Fruit fly (Drosophila melanogaster) whole organism, embryonic: Measurements from ENCODE around the gene CG14022.
A peak's percentile ranks its signal among the peaks of the same experiment; 100 is the strongest.

ENCODE experiments used
- CG10274 ChIP-seq: fragments of 200-800 bp; sonication (Bioruptor generic); optimal IDR thresholded peaks from 3 replicates; lab custom pipeline; 2017; ENCODE audit warnings: missing biosample characterization, mild to moderate bottlenecking, missing genetic modification characterization
- CG10543 ChIP-seq: fragments of 200-800 bp; sonication (Bioruptor generic); optimal IDR thresholded peaks from 3 replicates; lab custom pipeline; 2017; ENCODE audit warnings: missing biosample characterization, mild to moderate bottlenecking, missing genetic modification characterization, moderate library complexity
- CG11093 ChIP-seq: fragments of 200-800 bp; sonication (Bioruptor generic); IDR thresholded peaks from 3 replicates; pipeline ENCODE4 v1.3.6; 2022; ENCODE audit warnings: missing biosample characterization, missing genetic modification characterization
- CG12299 ChIP-seq: fragments of 200-800 bp; sonication (Bioruptor generic); optimal IDR thresholded peaks from 2 replicates; lab custom pipeline; 2018; ENCODE audit warnings: missing biosample characterization, mild to moderate bottlenecking, missing genetic modification characterization
- CG12659 ChIP-seq: fragments of 200-800 bp; sonication (Bioruptor generic); optimal IDR thresholded peaks from 3 replicates; lab custom pipeline; 2017; ENCODE audit warnings: mild to moderate bottlenecking, missing biosample characterization, missing genetic modification reagents, missing genetic modification characterization
- CG15601 ChIP-seq: fragments of 200-800 bp; sonication (Bioruptor generic); optimal IDR thresholded peaks from 3 replicates; lab custom pipeline; 2019; ENCODE audit warnings: missing biosample characterization, mild to moderate bottlenecking, missing genetic modification characterization, moderate library complexity
- CG17912 ChIP-seq: fragments of 200-800 bp; sonication (Bioruptor generic); optimal IDR thresholded peaks from 2 replicates; lab custom pipeline; 2018; ENCODE audit warnings: missing biosample characterization, mild to moderate bottlenecking, missing genetic modification characterization
- CG18764 ChIP-seq: fragments of 200-800 bp; sonication (Bioruptor generic); optimal IDR thresholded peaks from 3 replicates; lab custom pipeline; 2016; ENCODE audit warnings: missing biosample characterization, missing genetic modification characterization
- CG31441 ChIP-seq: fragments of 200-800 bp; sonication (Bioruptor generic); IDR thresholded peaks from 2 replicates; pipeline ENCODE4 v1.3.6; 2022; ENCODE audit warnings: missing biosample characterization, missing genetic modification characterization
- CG34376 ChIP-seq: fragments of 200-800 bp; sonication (Bioruptor generic); optimal IDR thresholded peaks from 2 replicates; lab custom pipeline; 2018; ENCODE audit warnings: missing biosample characterization, mild to moderate bottlenecking, missing genetic modification characterization
- CG4617 ChIP-seq: fragments of 200-800 bp; sonication (Bioruptor generic); optimal IDR thresholded peaks from 3 replicates; lab custom pipeline; 2016; ENCODE audit warnings: missing biosample characterization, missing genetic modification characterization, borderline replicate concordance
- CG4730 ChIP-seq: fragments of 200-800 bp; sonication (Bioruptor generic); IDR thresholded peaks from 2 replicates; pipeline ENCODE4 v1.3.6; 2022; ENCODE audit warnings: missing biosample characterization, missing genetic modification characterization
- CG5180 ChIP-seq: fragments of 200-800 bp; sonication (Bioruptor generic); optimal IDR thresholded peaks from 3 replicates; lab custom pipeline; 2017; ENCODE audit warnings: missing biosample characterization, missing genetic modification characterization, mild to moderate bottlenecking, moderate library complexity, missing genetic modification reagents
- CG6254 ChIP-seq: fragments of 200-800 bp; sonication (Bioruptor generic); optimal IDR thresholded peaks from 3 replicates; lab custom pipeline; 2017; ENCODE audit warnings: mild to moderate bottlenecking, missing biosample characterization, missing genetic modification reagents, missing genetic modification characterization
- CG6854 ChIP-seq: fragments of 200-800 bp; sonication (Bioruptor generic); optimal IDR thresholded peaks from 3 replicates; lab custom pipeline; 2017; ENCODE audit warnings: missing biosample characterization, mild to moderate bottlenecking, missing genetic modification characterization
- CG7963 ChIP-seq: fragments of 200-800 bp; sonication (Bioruptor generic); IDR thresholded peaks from 3 replicates; pipeline ENCODE4 v1.3.6; 2022; ENCODE audit warnings: missing biosample characterization, missing genetic modification characterization; ENCODE audit not compliant: partially characterized antibody
- CG9727 ChIP-seq: fragments of 200-800 bp; sonication (Bioruptor generic); optimal IDR thresholded peaks from 3 replicates; lab custom pipeline; 2017; ENCODE audit warnings: missing biosample characterization, mild to moderate bottlenecking, missing genetic modification characterization
- CG9876 ChIP-seq: fragments of 200-800 bp; sonication (Bioruptor generic); optimal IDR thresholded peaks from 2 replicates; lab custom pipeline; 2016; ENCODE audit warnings: missing biosample characterization, missing genetic modification characterization
- Dfd ChIP-seq, 2 experiments: fragments of >200 bp; optimal IDR thresholded peaks; 2 replicates each; lab custom pipeline; 2017; ENCODE audit warnings: missing biosample characterization in 2 of 2, missing genetic modification characterization in 2 of 2
- Drgx ChIP-seq: fragments of 200-800 bp; sonication (Bioruptor generic); IDR thresholded peaks from 2 replicates; pipeline ENCODE4 v1.3.6; 2022; ENCODE audit warnings: missing biosample characterization, missing genetic modification characterization
- Elba2 ChIP-seq: fragments of 200-800 bp; sonication (Bioruptor generic); optimal IDR thresholded peaks from 3 replicates; lab custom pipeline; 2016; ENCODE audit warnings: missing biosample characterization, missing genetic modification characterization
- HLH4C ChIP-seq: fragments of 200-800 bp; sonication (Bioruptor generic); IDR thresholded peaks from 3 replicates; pipeline ENCODE4 v1.3.6; 2022; ENCODE audit warnings: missing biosample characterization, missing genetic modification characterization; ENCODE audit not compliant: partially characterized antibody
- MESR4 ChIP-seq: fragments of 200-800 bp; sonication (Bioruptor generic); optimal IDR thresholded peaks from 2 replicates; lab custom pipeline; 2018; ENCODE audit warnings: missing biosample characterization, mild to moderate bottlenecking, missing genetic modification characterization, moderate library complexity
- Med ChIP-seq: fragments of 200-800 bp; sonication (Bioruptor generic); peaks from one replicate; lab custom pipeline; 2016; ENCODE audit warnings: missing biosample characterization, missing genetic modification characterization, mild to moderate bottlenecking, inconsistent platforms, moderate library complexity
- Mrtf ChIP-seq: fragments of 200-800 bp; sonication (Bioruptor generic); IDR thresholded peaks from 3 replicates; pipeline ENCODE4 v1.3.6; 2022; ENCODE audit warnings: missing biosample characterization, missing genetic modification characterization
- Nf-YA ChIP-seq: fragments of 200-800 bp; sonication (Bioruptor generic); IDR thresholded peaks from 2 replicates; pipeline ENCODE4 v1.3.6; 2022; ENCODE audit warnings: missing biosample characterization, missing genetic modification characterization
- Pdp1 ChIP-seq, 2 experiments: fragments of 200-800 bp; sonication (Bioruptor generic); optimal IDR thresholded peaks; 3 replicates each; lab custom pipeline; 2016; ENCODE audit warnings: missing biosample characterization in 2 of 2, missing genetic modification characterization in 2 of 2, mild to moderate bottlenecking in 1 of 2, moderate library complexity in 1 of 2
- Usf ChIP-seq: fragments of 200-800 bp; sonication (Bioruptor generic); optimal IDR thresholded peaks from 2 replicates; lab custom pipeline; 2017; ENCODE audit warnings: missing genotype, missing biosample characterization, missing genetic modification characterization
- ara ChIP-seq: fragments of 200-800 bp; sonication (Bioruptor generic); IDR thresholded peaks from 2 replicates; pipeline ENCODE4 v1.3.6; 2022; ENCODE audit warnings: missing biosample characterization, missing genetic modification characterization
- bsh ChIP-seq, 2 experiments: fragments of 200-800 bp; sonication (Bioruptor generic); optimal IDR thresholded peaks; 2 replicates each; lab custom pipeline; 2017 to 2018; ENCODE audit warnings: mild to moderate bottlenecking in 2 of 2, missing biosample characterization in 2 of 2, missing genetic modification characterization in 2 of 2, moderate library complexity in 1 of 2
- corto ChIP-seq: fragments of 200-800 bp; sonication (Bioruptor generic); optimal IDR thresholded peaks from 2 replicates; lab custom pipeline; 2016; ENCODE audit warnings: missing biosample characterization, mild to moderate bottlenecking, missing genetic modification characterization, moderate library complexity
- dmrt11E ChIP-seq: fragments of 200-800 bp; sonication (Bioruptor generic); optimal IDR thresholded peaks from 3 replicates; lab custom pipeline; 2018; ENCODE audit warnings: missing biosample characterization, mild to moderate bottlenecking, missing genetic modification characterization, moderate library complexity
- ewg ChIP-seq: fragments of 200-800 bp; sonication (Bioruptor generic); optimal IDR thresholded peaks from 3 replicates; lab custom pipeline; 2017; ENCODE audit warnings: mild to moderate bottlenecking, missing biosample characterization, missing genetic modification reagents, missing genetic modification characterization
- exex ChIP-seq: fragments of 200-800 bp; sonication (Bioruptor generic); optimal IDR thresholded peaks from 4 replicates; lab custom pipeline; 2018; ENCODE audit warnings: missing biosample characterization, mild to moderate bottlenecking, missing genetic modification characterization, moderate library complexity
- kah ChIP-seq: fragments of 200-800 bp; sonication (Bioruptor generic); optimal IDR thresholded peaks from 2 replicates; lab custom pipeline; 2018; ENCODE audit warnings: missing biosample characterization, mild to moderate bottlenecking, missing genetic modification characterization
- lbe ChIP-seq: fragments of 200-800 bp; sonication (Bioruptor generic); optimal IDR thresholded peaks from 2 replicates; lab custom pipeline; 2016; ENCODE audit warnings: missing biosample characterization, mild to moderate bottlenecking, missing genetic modification characterization
- nerfin-2 ChIP-seq: fragments of 200-800 bp; sonication (Bioruptor generic); IDR thresholded peaks from 2 replicates; pipeline ENCODE4 v1.3.6; 2022; ENCODE audit warnings: missing biosample characterization, missing genetic modification characterization; ENCODE audit not compliant: partially characterized antibody
- nom ChIP-seq: fragments of 200-800 bp; sonication (Bioruptor generic); optimal IDR thresholded peaks from 2 replicates; lab custom pipeline; 2017; ENCODE audit warnings: missing biosample characterization, missing genetic modification characterization, mild to moderate bottlenecking, moderate library complexity, missing genetic modification reagents
- oc ChIP-seq: fragments of 200-800 bp; sonication (Bioruptor generic); optimal IDR thresholded peaks from 2 replicates; lab custom pipeline; 2018; ENCODE audit warnings: missing biosample characterization, mild to moderate bottlenecking, missing genetic modification characterization, moderate library complexity
- pfk ChIP-seq: fragments of 200-800 bp; sonication (Bioruptor generic); optimal IDR thresholded peaks from 2 replicates; lab custom pipeline; 2018; ENCODE audit warnings: missing biosample characterization, mild to moderate bottlenecking, missing genetic modification characterization, moderate library complexity
- sens ChIP-seq: fragments of 200-800 bp; sonication (Bioruptor generic); peaks from one replicate; lab custom pipeline; 2016; ENCODE audit warnings: missing biosample characterization, missing genetic modification characterization
- slp2 ChIP-seq: fragments of 200-800 bp; sonication (Bioruptor generic); optimal IDR thresholded peaks from 2 replicates; lab custom pipeline; 2016; ENCODE audit warnings: missing biosample characterization, missing genetic modification characterization
- sob ChIP-seq: fragments of 200-800 bp; sonication (Bioruptor generic); IDR thresholded peaks from 2 replicates; pipeline ENCODE4 v1.3.6; 2022; ENCODE audit warnings: missing biosample characterization, missing genetic modification characterization
- ssp ChIP-seq: fragments of 200-800 bp; sonication (Bioruptor generic); IDR thresholded peaks from 2 replicates; pipeline ENCODE4 v1.3.6; 2022; ENCODE audit warnings: missing biosample characterization, missing genetic modification characterization
- sug ChIP-seq: fragments of 200-800 bp; optimal IDR thresholded peaks from 2 replicates; lab custom pipeline; 2019; ENCODE audit warnings: missing biosample characterization, mild to moderate bottlenecking, missing genetic modification characterization, moderate library complexity

The CG14022 gene

dm6 chr2L:5288262-5288621 lies 40.4 kb downstream of the CG14022 start:
- TF ChIP-seq CG11093 (GFP tag; lab: Robert Waterston, UW) = no peak
- TF ChIP-seq nom (GFP tag; lab: Kevin White, UChicago) = peak; percentile 35
- 0 out of 2 replicates have a peak, but pooled peaks have one; percentile 42 for TF ChIP-seq nerfin-2 (GFP tag; lab: Robert Waterston, UW)
- TF ChIP-seq Mrtf (GFP tag; lab: Robert Waterston, UW) = 0 out of 3 replicates have a peak, but pooled peaks have one; percentile 6
- TF ChIP-seq sens (GFP tag; lab: Kevin White, UChicago) = no peak
- peak; percentile 32 for TF ChIP-seq lbe (GFP tag; lab: Kevin White, UChicago)
- TF ChIP-seq, all 482 proteins: peak for 4

- TF ChIP-seq pfk = no peak
- TF ChIP-seq ara = no peak
- TF ChIP-seq CG12299 (tag; lab: Kevin White, UChicago) = no peak
- TF ChIP-seq oc = no peak
- peak; percentile 74 for TF ChIP-seq lbe (GFP tag; lab: Kevin White, UChicago)
- TF ChIP-seq Drgx (GFP tag; lab: Robert Waterston, UW) = peak; percentile 60; the same call in 1 of the 2 replicates
- no peak for TF ChIP-seq HLH4C (GFP tag; lab: Robert Waterston, UW)
- no peak for TF ChIP-seq CG10543 (GFP tag; lab: Kevin White, UChicago)
- no peak for TF ChIP-seq CG12659 (GFP tag; lab: Kevin White, UChicago)
- peak; percentile 94 for TF ChIP-seq nom (GFP tag; lab: Kevin White, UChicago)
- no peak for TF ChIP-seq CG4617 (GFP tag; lab: Kevin White, UChicago)
- TF ChIP-seq CG17912 (GFP tag; lab: Kevin White, UChicago) = no peak
- no peak for TF ChIP-seq slp2 (GFP tag; lab: Kevin White, UChicago)
- no peak for TF ChIP-seq Dfd (GFP tag; optimal IDR thresholded peaks at IDR 0.05; lab: Kevin White, UChicago)
- TF ChIP-seq Med (GFP tag; lab: Kevin White, UChicago) = peak; percentile 49
- TF ChIP-seq CG9727 (GFP tag; lab: Kevin White, UChicago) = no peak
- TF ChIP-seq dmrt11E (tag; lab: Kevin White, UChicago) = no peak
- no peak for TF ChIP-seq CG9876 (GFP tag; lab: Kevin White, UChicago)
- no peak for TF ChIP-seq Nf-YA (GFP tag; lab: Robert Waterston, UW)
- TF ChIP-seq bsh (GFP tag; optimal IDR thresholded peaks at IDR 0.05; lab: Kevin White, UChicago) = peak in 1 of 2 experiments; percentile 88
- peak; percentile 6 for TF ChIP-seq CG5180 (GFP tag; lab: Kevin White, UChicago)
- no peak for TF ChIP-seq ewg
- TF ChIP-seq corto (GFP tag; lab: Kevin White, UChicago) = peak; percentile 44
- TF ChIP-seq Pdp1 (GFP tag; optimal IDR thresholded peaks at IDR 0.05; lab: Kevin White, UChicago) = no peak
Measured at dm6 chr2L:5287599-5288261, 40.9 kb downstream of the CG14022 start.

- no peak for TF ChIP-seq CG6254
- peak; percentile 68 for TF ChIP-seq Med (GFP tag; lab: Kevin White, UChicago)
- TF ChIP-seq Elba2 (GFP tag; lab: Kevin White, UChicago) = no peak
- 0 out of 3 replicates have a peak, but pooled peaks have one; percentile 35 for TF ChIP-seq CG7963
Measured at dm6 chr2L:5286572-5286971, 42.1 kb downstream of the CG14022 start.

- TF ChIP-seq MESR4 (GFP tag; lab: Kevin White, UChicago) = no peak
- no peak for TF ChIP-seq ssp (GFP tag; lab: Robert Waterston, UW)
- TF ChIP-seq sob (GFP tag; lab: Robert Waterston, UW) = no peak
- no peak for TF ChIP-seq CG10274 (GFP tag; lab: Kevin White, UChicago)
- peak in 1 of 2 experiments; percentile 29 for TF ChIP-seq Pdp1 (GFP tag; optimal IDR thresholded peaks at IDR 0.05; lab: Kevin White, UChicago)
- no peak for TF ChIP-seq kah (GFP tag; lab: Kevin White, UChicago)
- TF ChIP-seq CG15601 (tag; lab: Kevin White, UChicago) = no peak
- peak; percentile 48 for TF ChIP-seq exex (tag; lab: Kevin White, UChicago)
- no peak for TF ChIP-seq CG18764 (GFP tag; lab: Kevin White, UChicago)
- peak; percentile 0 for TF ChIP-seq CG34376 (GFP tag; lab: Kevin White, UChicago)
- TF ChIP-seq CG6854 = no peak
- no peak for TF ChIP-seq CG31441 (GFP tag; lab: Robert Waterston, UW)
- no peak for TF ChIP-seq Usf (GFP tag; lab: Kevin White, UChicago)
- TF ChIP-seq sug (tag; lab: Kevin White, UChicago) = peak; percentile 95
- TF ChIP-seq CG4730 (GFP tag; lab: Robert Waterston, UW) = no peak
- TF ChIP-seq, all 482 proteins: peak for 4
Measured at dm6 chr2L:5285860-5286259, 42.8 kb downstream of the CG14022 start.
